Worm (Caenorhabditis elegans): Measurements from ENCODE around the gene gst-8.

- no peak for TF ChIP-seq lir-3 (tag; optimal IDR thresholded peaks at IDR 0.05; ENCODE audit: poor library complexity)
- no peak for TF ChIP-seq skn-1 (tag; optimal IDR thresholded peaks at IDR 0.05)
- TF ChIP-seq fkh-8 (tag; optimal IDR thresholded peaks at IDR 0.05): no peak
- no peak for TF ChIP-seq efl-3 (GFP tag; optimal IDR thresholded peaks at IDR 0.05)
- no peak for TF ChIP-seq snpc-4 (tag; optimal IDR thresholded peaks at IDR 0.05)
- no peak for TF ChIP-seq lsy-2 (tag; optimal IDR thresholded peaks at IDR 0.05)
- TF ChIP-seq grh-1 (GFP tag; IDR thresholded peaks at IDR 0.05): no peak
- TF ChIP-seq C34B4.2 (tag; optimal IDR thresholded peaks at IDR 0.05): no peak
- TF ChIP-seq lin-15B (tag; optimal IDR thresholded peaks at IDR 0.05): no peak
- no peak for TF ChIP-seq pqm-1 (tag; optimal IDR thresholded peaks at IDR 0.05)
- no peak for TF ChIP-seq ama-1 (optimal IDR thresholded peaks at IDR 0.05)
- TF ChIP-seq zag-1 (tag; optimal IDR thresholded peaks at IDR 0.05): no peak
Observed at ce11 chrII:4882498-4882897, 1.0 kb upstream of the gst-8 start.

Data from whole organism, L1 larva.